Fruit fly (Drosophila melanogaster) whole organism, embryonic: ENCODE measurements around the gene Mpcp2.

ENCODE experiments used
- Atf6 ChIP-seq: fragments of 200-800 bp; sonication (Bioruptor generic); IDR thresholded peaks from 2 replicates; pipeline ENCODE4 v1.3.6; 2022; ENCODE audit warnings: missing biosample characterization, missing genetic modification characterization
- B-H2 ChIP-seq: fragments of 200-800 bp; sonication (Bioruptor generic); optimal IDR thresholded peaks from 2 replicates; lab custom pipeline; 2018; ENCODE audit warnings: missing biosample characterization, mild to moderate bottlenecking, missing genetic modification characterization
- CG10209 ChIP-seq: fragments of 200-800 bp; sonication (Bioruptor generic); optimal IDR thresholded peaks from 3 replicates; lab custom pipeline; 2017; ENCODE audit warnings: missing biosample characterization, mild to moderate bottlenecking, missing genetic modification characterization, missing genetic modification reagents
- CG1024 ChIP-seq: fragments of 200-800 bp; sonication (Bioruptor generic); IDR thresholded peaks from 2 replicates; pipeline ENCODE4 v1.3.6; 2022; ENCODE audit warnings: missing biosample characterization, missing genetic modification characterization
- CG12219 ChIP-seq: fragments of 200-800 bp; sonication (Bioruptor generic); optimal IDR thresholded peaks from 3 replicates; lab custom pipeline; 2018; ENCODE audit warnings: missing biosample characterization, mild to moderate bottlenecking, missing genetic modification characterization
- CG14667 ChIP-seq: fragments of 200-800 bp; sonication (Bioruptor generic); IDR thresholded peaks from 2 replicates; pipeline ENCODE4 v1.3.6; 2022; ENCODE audit warnings: missing biosample characterization, missing genetic modification characterization
- CG15479 ChIP-seq: fragments of 200-800 bp; sonication (Bioruptor generic); optimal IDR thresholded peaks from 3 replicates; lab custom pipeline; 2019; ENCODE audit warnings: missing biosample characterization, mild to moderate bottlenecking, missing genetic modification characterization, moderate library complexity
- CG2199 ChIP-seq: fragments of 200-800 bp; sonication (Bioruptor generic); IDR thresholded peaks from 3 replicates; pipeline ENCODE4 v1.3.6; 2022; ENCODE audit warnings: missing biosample characterization, missing genetic modification characterization
- CG31365 ChIP-seq: fragments of 200-800 bp; sonication (Bioruptor generic); optimal IDR thresholded peaks from 2 replicates; lab custom pipeline; 2018; ENCODE audit warnings: missing biosample characterization, mild to moderate bottlenecking, missing genetic modification characterization
- CG31441 ChIP-seq: fragments of 200-800 bp; sonication (Bioruptor generic); IDR thresholded peaks from 2 replicates; pipeline ENCODE4 v1.3.6; 2022; ENCODE audit warnings: missing biosample characterization, missing genetic modification characterization
- CG32767 ChIP-seq: fragments of 200-800 bp; sonication (Bioruptor generic); IDR thresholded peaks from 2 replicates; pipeline ENCODE4 v1.3.6; 2022; ENCODE audit warnings: missing biosample characterization, missing genetic modification characterization
- CG34376 ChIP-seq: fragments of 200-800 bp; sonication (Bioruptor generic); optimal IDR thresholded peaks from 2 replicates; lab custom pipeline; 2018; ENCODE audit warnings: missing biosample characterization, mild to moderate bottlenecking, missing genetic modification characterization
- CG8281 ChIP-seq: fragments of 200-800 bp; sonication (Bioruptor generic); optimal IDR thresholded peaks from 2 replicates; lab custom pipeline; 2018; ENCODE audit warnings: missing biosample characterization, mild to moderate bottlenecking, missing genetic modification characterization, moderate library complexity
- Drgx ChIP-seq: fragments of 200-800 bp; sonication (Bioruptor generic); IDR thresholded peaks from 2 replicates; pipeline ENCODE4 v1.3.6; 2022; ENCODE audit warnings: missing biosample characterization, missing genetic modification characterization
- GATAe ChIP-seq: fragments of 200-800 bp; sonication (Bioruptor generic); conservative IDR thresholded peaks from 2 replicates; pipeline ENCODE4 v1.3.6; 2022; ENCODE audit warnings: missing biosample characterization, missing genetic modification characterization
- H2.0 ChIP-seq: fragments of 200-800 bp; sonication (Bioruptor generic); IDR thresholded peaks from 2 replicates; pipeline ENCODE4 v1.3.6; 2022; ENCODE audit warnings: missing biosample characterization, missing genetic modification characterization
- Hey ChIP-seq: fragments of 200-800 bp; sonication (Bioruptor generic); optimal IDR thresholded peaks from 3 replicates; lab custom pipeline; 2018; ENCODE audit warnings: missing biosample characterization, mild to moderate bottlenecking, missing genetic modification characterization
- HmgZ ChIP-seq: fragments of 200-800 bp; sonication (Bioruptor generic); optimal IDR thresholded peaks from 2 replicates; lab custom pipeline; 2018; ENCODE audit warnings: missing biosample characterization, mild to moderate bottlenecking, missing genetic modification characterization
- Hr78 ChIP-seq, 2 experiments: fragments of 200-800 bp in 1 of 2; fragments of >200 bp in 1 of 2; sonication (Bioruptor generic) in 1 of 2; optimal IDR thresholded peaks; 2 replicates each; lab custom pipeline; 2017 to 2019; ENCODE audit warnings: missing biosample characterization in 2 of 2, missing genetic modification characterization in 2 of 2, mild to moderate bottlenecking in 1 of 2, moderate library complexity in 1 of 2
- Mrtf ChIP-seq: fragments of 200-800 bp; sonication (Bioruptor generic); IDR thresholded peaks from 3 replicates; pipeline ENCODE4 v1.3.6; 2022; ENCODE audit warnings: missing biosample characterization, missing genetic modification characterization
- Pdp1 ChIP-seq, 2 experiments: fragments of 200-800 bp; sonication (Bioruptor generic); optimal IDR thresholded peaks; 3 replicates each; lab custom pipeline; 2016; ENCODE audit warnings: missing biosample characterization in 2 of 2, missing genetic modification characterization in 2 of 2, mild to moderate bottlenecking in 1 of 2, moderate library complexity in 1 of 2
- Poxn ChIP-seq: fragments of 200-800 bp; sonication (Bioruptor generic); IDR thresholded peaks from 2 replicates; pipeline ENCODE4 v1.3.6; 2022; ENCODE audit warnings: missing biosample characterization, missing genetic modification characterization
- Stat92E ChIP-seq, 3 experiments: fragments of >200 bp in 2 of 3; fragments of 200-800 bp in 1 of 3; sonication (Bioruptor generic) in 1 of 3; optimal IDR thresholded peaks; 2 replicates each; lab custom pipeline; 2017 to 2019; ENCODE audit warnings: missing biosample characterization in 3 of 3, missing genetic modification characterization in 3 of 3, mild to moderate bottlenecking in 1 of 3, moderate library complexity in 1 of 3
- Vsx1 ChIP-seq: fragments of 200-800 bp; sonication (Bioruptor generic); optimal IDR thresholded peaks from 2 replicates; lab custom pipeline; 2017; ENCODE audit warnings: missing biosample characterization, mild to moderate bottlenecking, missing genetic modification characterization, missing genetic modification reagents
- chinmo ChIP-seq: fragments of 200-800 bp; sonication (Bioruptor generic); IDR thresholded peaks from 4 replicates; pipeline ENCODE4 v1.3.6; 2022; ENCODE audit warnings: missing biosample characterization, missing genetic modification characterization; ENCODE audit not compliant: partially characterized antibody
- crol ChIP-seq: fragments of 200-800 bp; sonication (Bioruptor generic); IDR thresholded peaks from 2 replicates; pipeline ENCODE4 v1.3.6; 2022; ENCODE audit warnings: missing biosample characterization, missing genetic modification characterization
- cwo ChIP-seq: fragments of 200-800 bp; sonication (Bioruptor generic); optimal IDR thresholded peaks from 3 replicates; lab custom pipeline; 2017; ENCODE audit warnings: missing biosample characterization, missing genetic modification characterization, mild to moderate bottlenecking, moderate library complexity, missing genetic modification reagents
- exex ChIP-seq: fragments of 200-800 bp; sonication (Bioruptor generic); optimal IDR thresholded peaks from 4 replicates; lab custom pipeline; 2018; ENCODE audit warnings: missing biosample characterization, mild to moderate bottlenecking, missing genetic modification characterization, moderate library complexity
- eyg ChIP-seq: fragments of 200-800 bp; sonication (Bioruptor generic); optimal IDR thresholded peaks from 3 replicates; lab custom pipeline; 2016; ENCODE audit warnings: missing biosample characterization, missing genetic modification characterization
- gro ChIP-seq: fragments of 200-800 bp; sonication (Bioruptor generic); optimal IDR thresholded peaks from 2 replicates; lab custom pipeline; 2016; ENCODE audit warnings: missing biosample characterization, missing genetic modification characterization
- her ChIP-seq: fragments of 200-800 bp; sonication (Bioruptor generic); optimal IDR thresholded peaks from 2 replicates; lab custom pipeline; 2016; ENCODE audit warnings: missing biosample characterization, missing genetic modification characterization
- kay ChIP-seq: fragments of 200-800 bp; sonication (Bioruptor generic); optimal IDR thresholded peaks from 2 replicates; lab custom pipeline; 2016; ENCODE audit warnings: missing biosample characterization, missing genetic modification characterization
- ken ChIP-seq: fragments of 200-800 bp; sonication (Bioruptor generic); IDR thresholded peaks from 3 replicates; pipeline ENCODE4 v1.3.6; 2022; ENCODE audit warnings: missing biosample characterization, missing genetic modification characterization
- kni ChIP-seq: fragments of 200-800 bp; sonication (Bioruptor generic); optimal IDR thresholded peaks from 3 replicates; lab custom pipeline; 2017; ENCODE audit warnings: mild to moderate bottlenecking, missing biosample characterization, missing genetic modification reagents, missing genetic modification characterization
- mirr ChIP-seq: fragments of 200-800 bp; sonication (Bioruptor generic); optimal IDR thresholded peaks from 3 replicates; lab custom pipeline; 2018; ENCODE audit warnings: missing biosample characterization, mild to moderate bottlenecking, missing genetic modification characterization
- pan ChIP-seq, 4 experiments: fragments of >200 bp in 3 of 4; fragments of 200-800 bp in 1 of 4; sonication (Bioruptor generic) in 1 of 4; optimal IDR thresholded peaks in 3 of 4; IDR thresholded peaks in 1 of 4; 2 replicates each; pipeline versions ENCODE4 v1.3.6 to Lab custom; 2017 to 2022; ENCODE audit warnings: missing biosample characterization in 2 of 4, missing genetic modification characterization in 2 of 4, mixed read lengths in 1 of 4
- schlank ChIP-seq: fragments of 200-800 bp; sonication (Bioruptor generic); optimal IDR thresholded peaks from 2 replicates; lab custom pipeline; 2018; ENCODE audit warnings: missing biosample characterization, mild to moderate bottlenecking, missing genetic modification characterization
- sd ChIP-seq: fragments of 200-800 bp; sonication (Bioruptor generic); optimal IDR thresholded peaks from 3 replicates; lab custom pipeline; 2018; ENCODE audit warnings: missing biosample characterization, mild to moderate bottlenecking, missing genetic modification characterization, moderate library complexity
- slbo ChIP-seq: fragments of 200-800 bp; sonication (Bioruptor generic); IDR thresholded peaks from 2 replicates; pipeline ENCODE4 v1.3.6; 2022; ENCODE audit warnings: missing biosample characterization, missing genetic modification characterization
- so ChIP-seq: fragments of 200-800 bp; sonication (Bioruptor generic); IDR thresholded peaks from 3 replicates; pipeline ENCODE4 v1.3.6; 2022; ENCODE audit warnings: missing biosample characterization, missing genetic modification characterization
- sug ChIP-seq: fragments of 200-800 bp; optimal IDR thresholded peaks from 2 replicates; lab custom pipeline; 2019; ENCODE audit warnings: missing biosample characterization, mild to moderate bottlenecking, missing genetic modification characterization, moderate library complexity
- trh ChIP-seq: fragments of 200-800 bp; sonication (Bioruptor generic); optimal IDR thresholded peaks from 2 replicates; lab custom pipeline; 2016; ENCODE audit warnings: missing biosample characterization, missing genetic modification characterization
- twi ChIP-seq: fragments of 200-800 bp; optimal IDR thresholded peaks from 2 replicates; lab custom pipeline; 2019; ENCODE audit warnings: missing biosample characterization, mild to moderate bottlenecking, missing genetic modification characterization, moderate library complexity

Gene Mpcp2

dm6 chr3L:14546918-14547533, 9.6 kb downstream of the Mpcp2 start (continued):
- TF ChIP-seq pan (optimal IDR thresholded peaks at IDR 0.05; lab: Kevin White, UChicago) (no peak), pan (GFP tag; optimal IDR thresholded peaks at IDR 0.05 in 1 of 2, IDR thresholded peaks at IDR 0.05 in 1 of 2) (no peak), kay (GFP tag; lab: Kevin White, UChicago) (no peak), slbo (GFP tag; lab: Robert Waterston, UW) (0 out of 2 replicates have a peak, but pooled peaks have one; percentile 3), CG15479 (peak; percentile 68), Vsx1 (GFP tag; lab: Kevin White, UChicago) (no peak), Poxn (GFP tag; lab: Robert Waterston, UW) (no peak), kni (GFP tag; lab: Kevin White, UChicago) (peak; percentile 28), gro (GFP tag; lab: Kevin White, UChicago) (no peak), Stat92E (GFP tag; optimal IDR thresholded peaks at IDR 0.05; lab: Kevin White, UChicago) (no peak), CG2199 (GFP tag; lab: Robert Waterston, UW) (peak; percentile 71; the same call in 1 of the 3 replicates), CG31441 (no peak), her (no peak), CG31365 (tag; lab: Kevin White, UChicago) (no peak), HmgZ (peak; percentile 19), GATAe (GFP tag; lab: Robert Waterston, UW) (peak; percentile 55; the same call in 1 of the 2 replicates), ken (GFP tag; lab: Robert Waterston, UW) (no peak), Pdp1 (GFP tag; optimal IDR thresholded peaks at IDR 0.05; lab: Kevin White, UChicago) (peak in 1 of 2 experiments; percentile 95), eyg (GFP tag; lab: Kevin White, UChicago) (no peak), Mrtf (GFP tag; lab: Robert Waterston, UW) (0 out of 3 replicates have a peak, but pooled peaks have one; percentile 22), CG34376 (GFP tag; lab: Kevin White, UChicago) (peak; percentile 63), mirr (peak; percentile 56), cwo (GFP tag; lab: Kevin White, UChicago) (peak; percentile 29), sug (peak; percentile 68), chinmo (GFP tag; lab: Robert Waterston, UW) (0 out of 4 replicates have a peak, but pooled peaks have one; percentile 73), crol (GFP tag; lab: Robert Waterston, UW) (peak; percentile 36), CG32767 (GFP tag; lab: Robert Waterston, UW) (no peak), so (0 out of 3 replicates have a peak, but pooled peaks have one; percentile 23)

dm6 chr3L:14547811-14548765, 10.6 kb downstream of the Mpcp2 start:
- TF ChIP-seq kay (GFP tag; lab: Kevin White, UChicago) (peak; percentile 2), kni (GFP tag; lab: Kevin White, UChicago) (peak; percentile 27), CG12219 (GFP tag; lab: Kevin White, UChicago) (no peak), schlank (tag; lab: Kevin White, UChicago) (no peak), CG1024 (GFP tag; lab: Robert Waterston, UW) (no peak), B-H2 (GFP tag; lab: Kevin White, UChicago) (no peak), CG10209 (no peak), Pdp1 (GFP tag; optimal IDR thresholded peaks at IDR 0.05; lab: Kevin White, UChicago) (peak in 1 of 2 experiments; percentile 15), CG15479 (peak; percentile 69), CG8281 (tag; lab: Kevin White, UChicago) (no peak), mirr (peak; percentile 79), Atf6 (GFP tag; lab: Robert Waterston, UW) (0 out of 2 replicates have a peak, but pooled peaks have one; percentile 27), CG14667 (GFP tag; lab: Robert Waterston, UW) (no peak), Drgx (GFP tag; lab: Robert Waterston, UW) (no peak), sd (tag; lab: Kevin White, UChicago) (peak; percentile 82), exex (peak; percentile 84), twi (tag; lab: Kevin White, UChicago) (peak; percentile 93), H2.0 (GFP tag; lab: Robert Waterston, UW) (no peak), CG34376 (GFP tag; lab: Kevin White, UChicago) (peak; percentile 70), chinmo (GFP tag; lab: Robert Waterston, UW) (0 out of 4 replicates have a peak, but pooled peaks have one; percentile 79), Hey (tag; lab: Kevin White, UChicago) (peak; percentile 78), Hr78 (GFP tag; optimal IDR thresholded peaks at IDR 0.05; lab: Kevin White, UChicago) (peak in 1 of 2 experiments; percentile 1), trh (no peak)
